ENCODE assay signal across 1 fruit fly cellular context in the genomic region with DNA sequence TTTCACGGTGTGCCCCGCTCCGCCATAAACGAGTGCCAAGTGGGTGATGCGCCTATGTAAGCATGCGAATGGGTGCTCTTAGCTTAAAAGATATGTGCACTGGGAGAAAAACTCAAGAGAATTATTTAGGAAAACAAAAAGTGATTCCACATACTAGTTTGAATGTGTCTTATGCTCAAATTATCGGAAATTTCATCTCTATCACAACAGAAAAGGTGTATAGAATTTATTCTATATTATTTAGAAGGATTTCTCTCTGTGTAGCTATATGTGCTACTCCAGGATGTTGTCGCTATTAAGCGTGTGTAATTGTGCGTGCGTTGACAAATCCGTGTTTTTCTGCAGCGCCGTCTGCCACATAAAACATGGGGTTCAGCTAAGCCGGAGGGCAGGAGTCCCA.
TF ChIP-seq lines count a peak whose summit lies in the region.

No protein-coding gene starts in this region.

TF ChIP-seq in whole organism, embryonic, 481 proteins besides CTCF, POLR2A, EP300 and RAD21 (continued from another document):
- 0 out of 3 replicates have a peak, but pooled peaks have one; percentile 28 for TF ChIP-seq ci (GFP tag; IDR thresholded peaks at IDR 0.05; lab: Robert Waterston, UW)
- peak; percentile 56 for TF ChIP-seq CG18599 (GFP tag; optimal IDR thresholded peaks at IDR 0.05; lab: Kevin White, UChicago)
- peak; percentile 3 for TF ChIP-seq CG3281 (GFP tag; optimal IDR thresholded peaks at IDR 0.05; lab: Kevin White, UChicago)
- TF ChIP-seq CG4282 (GFP tag; optimal IDR thresholded peaks at IDR 0.05; lab: Kevin White, UChicago): no peak
- TF ChIP-seq Dbx (GFP tag; IDR thresholded peaks at IDR 0.05; lab: Robert Waterston, UW): 0 out of 3 replicates have a peak, but pooled peaks have one; percentile 15
- peak; percentile 48 for TF ChIP-seq slbo (GFP tag; IDR thresholded peaks at IDR 0.05; lab: Robert Waterston, UW)
- 0 out of 2 replicates have a peak, but pooled peaks have one; percentile 31 for TF ChIP-seq CG14014 (GFP tag; IDR thresholded peaks at IDR 0.05; lab: Robert Waterston, UW)
- peak; percentile 38; the same call in 1 of the 2 replicates for TF ChIP-seq wdn (GFP tag; IDR thresholded peaks at IDR 0.05; lab: Robert Waterston, UW)
